Worm (Caenorhabditis elegans) whole organism, midembryonic: ENCODE results near the gene T04C12.9.

ENCODE experiments used
- T22C8.4 ChIP-seq: fragments of 200-800 bp; sonication (Bioruptor generic); IDR thresholded peaks from 2 replicates; pipeline ENCODE4 v1.3.6; 2022; ENCODE audit warnings: missing genetic modification characterization, missing compliant biosample characterization
- cog-1 ChIP-seq: sonication (generic microtip); optimal IDR thresholded peaks from 2 replicates; lab custom pipeline; 2016; ENCODE audit warnings: missing genetic modification characterization, missing compliant biosample characterization
- klf-2 ChIP-seq: fragments of 200-800 bp; sonication (Bioruptor generic); conservative IDR thresholded peaks from 2 replicates; pipeline ENCODE4 v1.3.6; 2022; ENCODE audit warnings: missing genetic modification reagents, missing genetic modification characterization, missing compliant biosample characterization
- tab-1 ChIP-seq: fragments of 200-800 bp; sonication (Bioruptor generic); IDR thresholded peaks from 2 replicates; pipeline ENCODE4 v1.3.6; 2022; ENCODE audit warnings: missing genetic modification characterization, missing compliant biosample characterization
- ztf-29 ChIP-seq: fragments of 200-800 bp; sonication (Bioruptor generic); IDR thresholded peaks from 2 replicates; pipeline ENCODE4 v1.3.6; 2022; ENCODE audit warnings: missing genetic modification reagents, missing genetic modification characterization, missing compliant biosample characterization

DNA sequence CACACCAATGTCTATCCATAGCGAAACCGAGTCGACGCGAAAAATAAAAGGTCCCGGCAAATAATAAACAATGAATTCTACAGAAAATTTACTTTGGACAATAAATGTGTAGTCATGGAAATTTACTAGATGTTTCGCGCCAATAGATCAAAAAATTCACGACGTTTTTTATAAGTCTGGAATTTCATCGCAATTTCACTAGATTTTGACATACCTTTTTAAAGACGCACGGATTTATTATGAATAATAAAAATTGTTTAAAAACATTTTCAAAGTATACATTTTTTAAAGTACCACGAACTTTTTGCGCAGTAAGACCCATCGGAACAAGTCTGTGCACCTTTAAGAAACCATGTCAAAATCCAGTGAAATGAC, 13.0 kb upstream of the T04C12.9 start:
- TF ChIP-seq cog-1 (tag; lab: Kevin White, UChicago) (no peak), klf-2 (GFP tag; lab: Robert Waterston, UW) (no peak), tab-1 (GFP tag; lab: Robert Waterston, UW) (no peak), T22C8.4 (GFP tag; lab: Robert Waterston, UW) (no peak), ztf-29 (no peak)
